Fruit fly (Drosophila melanogaster): ENCODE results near the gene CG10340.

- TF ChIP-seq pfk (GFP tag; optimal IDR thresholded peaks at IDR 0.05) (no peak), Usf (GFP tag; optimal IDR thresholded peaks at IDR 0.05) (no peak), Ptx1 (GFP tag; IDR thresholded peaks at IDR 0.05) (no peak), Optix (GFP tag; IDR thresholded peaks at IDR 0.05) (no peak), Lpt (GFP tag; optimal IDR thresholded peaks at IDR 0.05) (no peak), mld (GFP tag; IDR thresholded peaks at IDR 0.05; ENCODE audit: partially characterized antibody) (no peak), CG34422 (GFP tag; IDR thresholded peaks at IDR 0.05) (no peak), chn (GFP tag; optimal IDR thresholded peaks at IDR 0.05) (no peak), repo (GFP tag; optimal IDR thresholded peaks at IDR 0.05) (no peak), Fer3 (tag; optimal IDR thresholded peaks at IDR 0.05) (no peak), ato (GFP tag; IDR thresholded peaks at IDR 0.05; ENCODE audit: partially characterized antibody) (no peak), Ssrp (tag; optimal IDR thresholded peaks at IDR 0.05) (no peak), bigmax (GFP tag; optimal IDR thresholded peaks at IDR 0.05) (no peak)
Measured at dm6 chr3R:16604715-16605114, 9.5 kb downstream of the CG10340 start, which contains the start of gene CG10345.

All from whole organism, embryonic.